Fruit fly (Drosophila melanogaster) whole organism, embryonic: Measurements from ENCODE around the gene CG5071.

ENCODE experiments used
- Atf-2 ChIP-seq: fragments of 200-800 bp; sonication (Bioruptor generic); optimal IDR thresholded peaks from 2 replicates; lab custom pipeline; 2016; ENCODE audit warnings: missing biosample characterization, missing genetic modification characterization
- Atf6 ChIP-seq: fragments of 200-800 bp; sonication (Bioruptor generic); IDR thresholded peaks from 2 replicates; pipeline ENCODE4 v1.3.6; 2022; ENCODE audit warnings: missing biosample characterization, missing genetic modification characterization
- B-H2 ChIP-seq: fragments of 200-800 bp; sonication (Bioruptor generic); optimal IDR thresholded peaks from 2 replicates; lab custom pipeline; 2018; ENCODE audit warnings: missing biosample characterization, mild to moderate bottlenecking, missing genetic modification characterization
- CG11398 ChIP-seq: fragments of 200-800 bp; sonication (Bioruptor generic); optimal IDR thresholded peaks from 2 replicates; lab custom pipeline; 2016; ENCODE audit warnings: missing biosample characterization, missing genetic modification characterization
- CG12219 ChIP-seq: fragments of 200-800 bp; sonication (Bioruptor generic); optimal IDR thresholded peaks from 3 replicates; lab custom pipeline; 2018; ENCODE audit warnings: missing biosample characterization, mild to moderate bottlenecking, missing genetic modification characterization
- CG12299 ChIP-seq: fragments of 200-800 bp; sonication (Bioruptor generic); optimal IDR thresholded peaks from 2 replicates; lab custom pipeline; 2018; ENCODE audit warnings: missing biosample characterization, mild to moderate bottlenecking, missing genetic modification characterization
- CG17359 ChIP-seq: fragments of 200-800 bp; sonication (Bioruptor generic); optimal IDR thresholded peaks from 3 replicates; lab custom pipeline; 2018; ENCODE audit warnings: missing biosample characterization, mild to moderate bottlenecking, missing genetic modification characterization, moderate library complexity
- CG3065 ChIP-seq: fragments of 200-800 bp; sonication (Bioruptor generic); optimal IDR thresholded peaks from 2 replicates; lab custom pipeline; 2016; ENCODE audit warnings: missing biosample characterization, missing genetic modification characterization
- CG31388 ChIP-seq: fragments of 200-800 bp; sonication (Bioruptor generic); optimal IDR thresholded peaks from 2 replicates; lab custom pipeline; 2016; ENCODE audit warnings: missing biosample characterization, missing genetic modification characterization
- CG31441 ChIP-seq: fragments of 200-800 bp; sonication (Bioruptor generic); IDR thresholded peaks from 2 replicates; pipeline ENCODE4 v1.3.6; 2022; ENCODE audit warnings: missing biosample characterization, missing genetic modification characterization
- CG32532 ChIP-seq: fragments of 200-800 bp; sonication (Bioruptor generic); IDR thresholded peaks from 2 replicates; pipeline ENCODE4 v1.3.6; 2022; ENCODE audit warnings: missing biosample characterization, missing genetic modification characterization
- CG32767 ChIP-seq: fragments of 200-800 bp; sonication (Bioruptor generic); IDR thresholded peaks from 2 replicates; pipeline ENCODE4 v1.3.6; 2022; ENCODE audit warnings: missing biosample characterization, missing genetic modification characterization
- CG33557 ChIP-seq: fragments of 200-800 bp; sonication (Bioruptor generic); optimal IDR thresholded peaks from 2 replicates; lab custom pipeline; 2019; ENCODE audit warnings: missing biosample characterization, mild to moderate bottlenecking, missing genetic modification characterization, moderate library complexity
- CG34376 ChIP-seq: fragments of 200-800 bp; sonication (Bioruptor generic); optimal IDR thresholded peaks from 2 replicates; lab custom pipeline; 2018; ENCODE audit warnings: missing biosample characterization, mild to moderate bottlenecking, missing genetic modification characterization
- CG4328 ChIP-seq: fragments of 200-800 bp; sonication (Bioruptor generic); optimal IDR thresholded peaks from 3 replicates; lab custom pipeline; 2017; ENCODE audit warnings: missing biosample characterization, missing genetic modification reagents, missing genetic modification characterization
- CG5953 ChIP-seq: fragments of 200-800 bp; sonication (Bioruptor generic); IDR thresholded peaks from 2 replicates; pipeline ENCODE4 v1.3.6; 2022; ENCODE audit warnings: missing biosample characterization, missing genetic modification characterization
- CG7839 ChIP-seq: fragments of 200-800 bp; sonication (Bioruptor generic); optimal IDR thresholded peaks from 3 replicates; lab custom pipeline; 2018; ENCODE audit warnings: missing biosample characterization, mild to moderate bottlenecking, missing genetic modification characterization, moderate library complexity
- CG8388 ChIP-seq: fragments of 200-800 bp; sonication (Bioruptor generic); optimal IDR thresholded peaks from 2 replicates; lab custom pipeline; 2019; ENCODE audit warnings: missing biosample characterization, mild to moderate bottlenecking, missing genetic modification characterization, moderate library complexity
- CG9437 ChIP-seq: fragments of 200-800 bp; sonication (Bioruptor generic); optimal IDR thresholded peaks from 2 replicates; lab custom pipeline; 2018; ENCODE audit warnings: missing biosample characterization, mild to moderate bottlenecking, missing genetic modification characterization
- Chrac-16 ChIP-seq: fragments of 200-800 bp; sonication (Bioruptor generic); optimal IDR thresholded peaks from 3 replicates; lab custom pipeline; 2016; ENCODE audit warnings: missing biosample characterization, missing genetic modification characterization
- Dad ChIP-seq: fragments of 200-800 bp; sonication (Bioruptor generic); optimal IDR thresholded peaks from 3 replicates; lab custom pipeline; 2016; ENCODE audit warnings: missing biosample characterization, missing genetic modification characterization
- Dfd ChIP-seq, 2 experiments: fragments of >200 bp; optimal IDR thresholded peaks; 2 replicates each; lab custom pipeline; 2017; ENCODE audit warnings: missing biosample characterization in 2 of 2, missing genetic modification characterization in 2 of 2
- Dip3 ChIP-seq: fragments of 200-800 bp; sonication (Bioruptor generic); optimal IDR thresholded peaks from 3 replicates; lab custom pipeline; 2016; ENCODE audit warnings: missing biosample characterization, missing genetic modification characterization
- Dref ChIP-seq: fragments of 200-800 bp; sonication (Bioruptor generic); IDR thresholded peaks from 2 replicates; pipeline ENCODE4 v1.3.6; 2022; ENCODE audit warnings: missing biosample characterization, missing genetic modification characterization
- Ets65A ChIP-seq: fragments of 200-800 bp; sonication (Bioruptor generic); peaks from one replicate; lab custom pipeline; 2016; ENCODE audit warnings: missing biosample characterization, missing genetic modification characterization
- HHEX ChIP-seq: fragments of 200-800 bp; sonication (Bioruptor generic); optimal IDR thresholded peaks from 3 replicates; lab custom pipeline; 2017; ENCODE audit warnings: missing biosample characterization, mild to moderate bottlenecking, missing genetic modification characterization, missing genetic modification reagents
- HLH4C ChIP-seq: fragments of 200-800 bp; sonication (Bioruptor generic); IDR thresholded peaks from 3 replicates; pipeline ENCODE4 v1.3.6; 2022; ENCODE audit warnings: missing biosample characterization, missing genetic modification characterization; ENCODE audit not compliant: partially characterized antibody
- HLH54F ChIP-seq: fragments of 200-800 bp; sonication (Bioruptor generic); optimal IDR thresholded peaks from 3 replicates; lab custom pipeline; 2016; ENCODE audit warnings: missing biosample characterization, missing genetic modification characterization
- Hmr ChIP-seq: fragments of 200-800 bp; sonication (Bioruptor generic); optimal IDR thresholded peaks from 3 replicates; lab custom pipeline; 2017; ENCODE audit warnings: mild to moderate bottlenecking, missing biosample characterization, missing genetic modification reagents, missing genetic modification characterization
- Neu2 ChIP-seq: fragments of 200-800 bp; sonication (Bioruptor generic); optimal IDR thresholded peaks from 3 replicates; lab custom pipeline; 2016; ENCODE audit warnings: missing biosample characterization, missing genetic modification characterization, borderline replicate concordance
- Sry-β ChIP-seq: fragments of 200-800 bp; sonication (Bioruptor generic); optimal IDR thresholded peaks from 2 replicates; lab custom pipeline; 2018; ENCODE audit warnings: missing biosample characterization, mild to moderate bottlenecking, missing genetic modification characterization, moderate library complexity
- Sry-δ ChIP-seq: fragments of 200-800 bp; sonication (Bioruptor generic); optimal IDR thresholded peaks from 2 replicates; lab custom pipeline; 2016; ENCODE audit warnings: missing biosample characterization, missing genetic modification characterization
- Taf1 ChIP-seq: fragments of 200-800 bp; sonication (Bioruptor generic); IDR thresholded peaks from 2 replicates; pipeline ENCODE4 v1.3.6; 2022; ENCODE audit warnings: missing biosample characterization, missing genetic modification characterization
- Xbp1 ChIP-seq: fragments of 200-800 bp; sonication (Bioruptor generic); optimal IDR thresholded peaks from 3 replicates; lab custom pipeline; 2016; ENCODE audit warnings: missing biosample characterization, mild to moderate bottlenecking, missing genetic modification characterization
- ara ChIP-seq: fragments of 200-800 bp; sonication (Bioruptor generic); IDR thresholded peaks from 2 replicates; pipeline ENCODE4 v1.3.6; 2022; ENCODE audit warnings: missing biosample characterization, missing genetic modification characterization
- bcd ChIP-seq: fragments of 200-800 bp; sonication (Bioruptor generic); optimal IDR thresholded peaks from 2 replicates; lab custom pipeline; 2017; ENCODE audit warnings: missing biosample characterization, mild to moderate bottlenecking, missing genetic modification characterization
- ci ChIP-seq: fragments of 200-800 bp; sonication (Bioruptor generic); IDR thresholded peaks from 3 replicates; pipeline ENCODE4 v1.3.6; 2022; ENCODE audit warnings: missing biosample characterization, missing genetic modification characterization
- corto ChIP-seq: fragments of 200-800 bp; sonication (Bioruptor generic); optimal IDR thresholded peaks from 2 replicates; lab custom pipeline; 2016; ENCODE audit warnings: missing biosample characterization, mild to moderate bottlenecking, missing genetic modification characterization, moderate library complexity
- da ChIP-seq: fragments of 200-800 bp; sonication (Bioruptor generic); optimal IDR thresholded peaks from 2 replicates; lab custom pipeline; 2016; ENCODE audit warnings: missing biosample characterization, missing genetic modification characterization
- dmrt11E ChIP-seq: fragments of 200-800 bp; sonication (Bioruptor generic); optimal IDR thresholded peaks from 3 replicates; lab custom pipeline; 2018; ENCODE audit warnings: missing biosample characterization, mild to moderate bottlenecking, missing genetic modification characterization, moderate library complexity
- jing ChIP-seq: fragments of 200-800 bp; sonication (Bioruptor generic); optimal IDR thresholded peaks from 2 replicates; lab custom pipeline; 2018; ENCODE audit warnings: missing biosample characterization, mild to moderate bottlenecking, missing genetic modification characterization
- kay ChIP-seq: fragments of 200-800 bp; sonication (Bioruptor generic); optimal IDR thresholded peaks from 2 replicates; lab custom pipeline; 2016; ENCODE audit warnings: missing biosample characterization, missing genetic modification characterization
- pita ChIP-seq: fragments of 200-800 bp; sonication (Bioruptor generic); optimal IDR thresholded peaks from 2 replicates; lab custom pipeline; 2017; ENCODE audit warnings: missing biosample characterization, mild to moderate bottlenecking, missing genetic modification characterization
- psq ChIP-seq: fragments of 200-800 bp; sonication (Bioruptor generic); optimal IDR thresholded peaks from 2 replicates; lab custom pipeline; 2017; ENCODE audit warnings: missing biosample characterization, missing genetic modification characterization
- seq ChIP-seq: fragments of 200-800 bp; sonication (Bioruptor generic); IDR thresholded peaks from 2 replicates; pipeline ENCODE4 v1.3.6; 2022; ENCODE audit warnings: missing biosample characterization, missing genetic modification characterization
- sima ChIP-seq: fragments of 200-800 bp; sonication (Bioruptor generic); optimal IDR thresholded peaks from 2 replicates; lab custom pipeline; 2016; ENCODE audit warnings: missing biosample characterization, missing genetic modification characterization
- sqz ChIP-seq: fragments of 200-800 bp; sonication (Bioruptor generic); optimal IDR thresholded peaks from 3 replicates; lab custom pipeline; 2018; ENCODE audit warnings: missing biosample characterization, mild to moderate bottlenecking, missing genetic modification characterization
- stc ChIP-seq: fragments of 200-800 bp; sonication (Bioruptor generic); IDR thresholded peaks from 2 replicates; pipeline ENCODE4 v1.3.6; 2022; ENCODE audit warnings: missing biosample characterization, missing genetic modification characterization
- sug ChIP-seq: fragments of 200-800 bp; optimal IDR thresholded peaks from 2 replicates; lab custom pipeline; 2019; ENCODE audit warnings: missing biosample characterization, mild to moderate bottlenecking, missing genetic modification characterization, moderate library complexity
- vvl ChIP-seq: fragments of 200-800 bp; sonication (Bioruptor generic); IDR thresholded peaks from 2 replicates; pipeline ENCODE4 v1.3.6; 2022; ENCODE audit warnings: missing biosample characterization, missing genetic modification characterization
- zfh1 ChIP-seq: fragments of 200-800 bp; sonication (Bioruptor generic); IDR thresholded peaks from 3 replicates; pipeline ENCODE4 v1.3.6; 2022; ENCODE audit warnings: missing biosample characterization, missing genetic modification characterization

CG5071 gene

dm6 chr3R:25646882-25647518 lies 28.8 kb downstream of the CG5071 start (continued):
- peak; percentile 90 for TF ChIP-seq Atf6 (GFP tag; lab: Robert Waterston, UW)
- TF ChIP-seq CG32767, result peak; percentile 83
- peak; percentile 81 for TF ChIP-seq Neu2 (GFP tag; lab: Kevin White, UChicago)
- TF ChIP-seq CG3065 (GFP tag; lab: Kevin White, UChicago), result peak; percentile 88
- peak; percentile 86 for TF ChIP-seq CG12299
- TF ChIP-seq Chrac-16, result peak; percentile 96
- peak; percentile 57 for TF ChIP-seq sqz
- peak; percentile 83 for TF ChIP-seq CG5953 (GFP tag; lab: Robert Waterston, UW)
- peak; percentile 91 for TF ChIP-seq da (GFP tag; lab: Kevin White, UChicago)
- peak; percentile 93 for TF ChIP-seq Atf-2
- peak; percentile 94 for TF ChIP-seq CG11398 (GFP tag; lab: Kevin White, UChicago)
- TF ChIP-seq dmrt11E (tag; lab: Kevin White, UChicago), result peak; percentile 89
- peak; percentile 76 for TF ChIP-seq stc
- TF ChIP-seq B-H2 (GFP tag; lab: Kevin White, UChicago), result peak; percentile 90
- TF ChIP-seq psq (GFP tag; lab: Kevin White, UChicago), result peak; percentile 83
- peak; percentile 86 for TF ChIP-seq CG31388 (GFP tag; lab: Kevin White, UChicago)
- TF ChIP-seq pita (GFP tag; lab: Kevin White, UChicago), result no peak
- TF ChIP-seq ara (GFP tag; lab: Robert Waterston, UW), result peak; percentile 85
- peak; percentile 90 for TF ChIP-seq ci (GFP tag; lab: Robert Waterston, UW)
- TF ChIP-seq vvl, result peak; percentile 91
- peak; percentile 73 for TF ChIP-seq jing
- TF ChIP-seq Taf1, result peak; percentile 75; the same call in 1 of the 2 replicates
- TF ChIP-seq CG34376, result peak; percentile 92
- TF ChIP-seq HLH4C (GFP tag; lab: Robert Waterston, UW), result peak; percentile 83
- peak; percentile 96 for TF ChIP-seq Dad (GFP tag; lab: Kevin White, UChicago)
- peak; percentile 80 for TF ChIP-seq CG9437 (GFP tag; lab: Kevin White, UChicago)
- peak; percentile 96 for TF ChIP-seq Xbp1
- TF ChIP-seq seq (GFP tag; lab: Robert Waterston, UW), result peak; percentile 93
- TF ChIP-seq HHEX (GFP tag; lab: Kevin White, UChicago), result peak; percentile 87
- peak; percentile 86 for TF ChIP-seq Sry-β (GFP tag; lab: Kevin White, UChicago)
- peak; percentile 95 for TF ChIP-seq CG4328
- peak; percentile 98 for TF ChIP-seq HLH54F (GFP tag; lab: Kevin White, UChicago)
- peak; percentile 89 for TF ChIP-seq CG31441 (GFP tag; lab: Robert Waterston, UW)
- TF ChIP-seq Dref, result peak; percentile 47
- peak; percentile 63 for TF ChIP-seq sima
- no peak for TF ChIP-seq Dfd (GFP tag; optimal IDR thresholded peaks at IDR 0.05; lab: Kevin White, UChicago)
- peak; percentile 91 for TF ChIP-seq kay
- TF ChIP-seq Sry-δ (GFP tag; lab: Kevin White, UChicago), result peak; percentile 99
- no peak for TF ChIP-seq corto (GFP tag; lab: Kevin White, UChicago)
- TF ChIP-seq zfh1 (GFP tag; lab: Robert Waterston, UW), result peak; percentile 91
- peak; percentile 100 for TF ChIP-seq Ets65A
- peak; percentile 96 for TF ChIP-seq Hmr (GFP tag; lab: Kevin White, UChicago)
- peak; percentile 84 for TF ChIP-seq CG17359
- TF ChIP-seq sug (tag; lab: Kevin White, UChicago), result peak; percentile 96
- peak; percentile 95 for TF ChIP-seq Dip3 (GFP tag; lab: Kevin White, UChicago)
- TF ChIP-seq CG12219 (GFP tag; lab: Kevin White, UChicago), result peak; percentile 84
- peak; percentile 94 for TF ChIP-seq bcd
- TF ChIP-seq CG7839 (tag; lab: Kevin White, UChicago), result peak; percentile 91
- TF ChIP-seq CG32532 (GFP tag; lab: Robert Waterston, UW), result peak; percentile 92
- TF ChIP-seq CG33557 (GFP tag; lab: Kevin White, UChicago), result peak; percentile 89
- TF ChIP-seq CG8388 (GFP tag; lab: Kevin White, UChicago), result peak; percentile 83
